Fruit fly (Drosophila melanogaster) S2 (cell line): ENCODE results near the gene Cln7.

Experiments used
- CG8478 ChIP-seq: fragments of >200 bp; optimal IDR thresholded peaks from 2 replicates; lab custom pipeline; 2018
- CTCF ChIP-seq, 2 experiments: fragments of >200 bp; optimal IDR thresholded peaks; 2 replicates each; lab custom pipeline; 2018

DNA sequence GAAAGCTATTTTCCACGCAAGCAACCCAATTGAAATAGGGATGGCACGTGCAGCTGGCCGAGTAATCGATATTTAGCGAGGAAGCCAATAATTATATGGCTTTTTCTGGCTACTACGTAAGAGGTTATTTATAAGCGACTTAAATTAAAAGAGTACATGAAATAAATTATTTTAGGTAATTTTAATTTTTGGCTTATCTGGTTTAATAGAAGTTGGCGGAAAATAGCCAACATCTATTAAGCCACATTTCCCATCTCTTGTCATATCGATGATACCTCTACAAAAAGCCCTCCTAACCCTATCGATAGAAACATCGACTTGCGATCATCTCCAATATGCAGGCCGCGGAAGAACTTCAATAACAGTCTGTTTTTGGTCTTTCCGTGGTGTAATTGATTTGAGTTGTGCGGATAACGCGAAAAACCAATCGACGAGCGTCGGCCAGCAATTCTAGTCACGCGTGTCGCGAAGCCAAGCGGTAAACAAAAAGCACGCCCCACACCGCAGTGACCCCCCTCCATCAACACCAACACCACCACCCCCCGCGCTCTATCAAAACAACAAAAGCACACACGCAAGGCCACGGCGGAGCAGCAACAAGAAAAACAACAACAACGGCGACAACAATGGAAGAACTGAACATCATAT lies 3.1 kb upstream of the Cln7 start, which contains the start of the genes Srp19 and qm:
- TF ChIP-seq CG8478 = no peak
- TF ChIP-seq CTCF (optimal IDR thresholded peaks at IDR 0.05; lab: Kevin White, UChicago) = no peak
